Worm (Caenorhabditis elegans) whole organism, L4/young adult: ENCODE measurements around the gene lido-5.

ENCODE experiments used
- W03F9.2 ChIP-seq: fragments of 150-350 bp; optimal IDR thresholded peaks from 2 replicates; lab custom pipeline; 2014; ENCODE audit warnings: missing biosample characterization, missing genetic modification characterization
- him-1 ChIP-seq: sonication (generic microtip); optimal IDR thresholded peaks from 2 replicates; lab custom pipeline; 2016; ENCODE audit warnings: missing genotype, missing genetic modification reagents, missing genetic modification characterization, missing compliant biosample characterization

ce11 chrX:17072088-17072487, 38.4 kb downstream of the lido-5 start, which contains the start of gene C30G4.4:
- TF ChIP-seq W03F9.2 = no peak
- TF ChIP-seq him-1 = no peak
